Worm (Caenorhabditis elegans): ENCODE data around the gene C38H2.3.

ce11 chrIII:10362920-10363319, 23.5 kb downstream of the C38H2.3 start:
- no peak for TF ChIP-seq alr-1 (tag; optimal IDR thresholded peaks at IDR 0.05)
- no peak for TF ChIP-seq zag-1 (tag; optimal IDR thresholded peaks at IDR 0.05)
- TF ChIP-seq fos-1 (tag; optimal IDR thresholded peaks at IDR 0.05) = no peak
- TF ChIP-seq egl-27 (tag; optimal IDR thresholded peaks at IDR 0.05) = no peak
- no peak for TF ChIP-seq elt-3 (tag; optimal IDR thresholded peaks at IDR 0.05)
- no peak for TF ChIP-seq peb-1 (tag; optimal IDR thresholded peaks at IDR 0.05)
- TF ChIP-seq ztf-11 (tag; optimal IDR thresholded peaks at IDR 0.05) = no peak
- no peak for TF ChIP-seq nhr-25 (tag; optimal IDR thresholded peaks at IDR 0.05)
- TF ChIP-seq nhr-10 (tag; optimal IDR thresholded peaks at IDR 0.05) = no peak

Data from whole organism, L2 larva.